Worm (Caenorhabditis elegans) whole organism, L3 larva: Measurements from ENCODE around the gene faxc-2.
A peak's percentile ranks its signal among the peaks of the same experiment; 100 is the strongest.

Experiments used
- R02D3.7 ChIP-seq: fragments of 150-350 bp; optimal IDR thresholded peaks from 2 replicates; lab custom pipeline; 2014; ENCODE audit warnings: missing biosample characterization, missing genetic modification characterization
- ZK546.5 ChIP-seq: sonication (generic microtip); optimal IDR thresholded peaks from 2 replicates; lab custom pipeline; 2017; ENCODE audit warnings: missing biosample characterization, missing genetic modification characterization
- aly-2 ChIP-seq: fragments of 150-350 bp; optimal IDR thresholded peaks from 2 replicates; lab custom pipeline; 2014; ENCODE audit warnings: missing biosample characterization, missing genetic modification characterization
- ceh-16 ChIP-seq: sonication (generic microtip); optimal IDR thresholded peaks from 2 replicates; lab custom pipeline; 2017; ENCODE audit warnings: missing biosample characterization, missing genetic modification characterization
- ceh-28 ChIP-seq: fragments of 150-350 bp; optimal IDR thresholded peaks from 2 replicates; lab custom pipeline; 2014; ENCODE audit warnings: missing biosample characterization, missing genetic modification reagents, missing genetic modification characterization
- ceh-82 ChIP-seq: fragments of 150-350 bp; optimal IDR thresholded peaks from 2 replicates; lab custom pipeline; 2014; ENCODE audit warnings: missing biosample characterization, missing genetic modification characterization
- egl-27 ChIP-seq: sonication (generic microtip); optimal IDR thresholded peaks from 4 replicates; lab custom pipeline; 2017; ENCODE audit warnings: missing biosample characterization, missing genetic modification reagents, missing genetic modification characterization
- egl-5 ChIP-seq: fragments of 150-350 bp; optimal IDR thresholded peaks from 2 replicates; lab custom pipeline; 2017; ENCODE audit warnings: missing biosample characterization, missing genetic modification reagents, missing genetic modification characterization, inconsistent platforms
- elt-2 ChIP-seq: sonication (generic microtip); optimal IDR thresholded peaks from 2 replicates; lab custom pipeline; 2016; ENCODE audit warnings: missing genetic modification reagents, mild to moderate bottlenecking, missing genetic modification characterization, missing compliant biosample characterization
- elt-3 ChIP-seq, 3 experiments: fragments of 150-350 bp in 1 of 3; sonication (generic microtip) in 2 of 3; optimal IDR thresholded peaks; 2 replicates in 2 of 3; 4 replicates in 1 of 3; lab custom pipeline; 2014 to 2017; ENCODE audit warnings: missing biosample characterization in 3 of 3, missing genetic modification characterization in 3 of 3
- eor-1 ChIP-seq, 2 experiments: fragments of 150-350 bp; optimal IDR thresholded peaks; 2 replicates each; lab custom pipeline; 2014 to 2018; ENCODE audit warnings: missing biosample characterization in 2 of 2, missing genetic modification characterization in 2 of 2
- fkh-10 ChIP-seq: sonication (generic microtip); optimal IDR thresholded peaks from 2 replicates; lab custom pipeline; 2017; ENCODE audit warnings: missing biosample characterization, missing genetic modification reagents, missing genetic modification characterization
- fkh-2 ChIP-seq: fragments of 150-350 bp; optimal IDR thresholded peaks from 2 replicates; lab custom pipeline; 2014; ENCODE audit warnings: missing biosample characterization, missing genetic modification reagents, missing genetic modification characterization
- hmg-11 ChIP-seq: sonication (generic microtip); optimal IDR thresholded peaks from 2 replicates; lab custom pipeline; 2016; ENCODE audit warnings: missing genetic modification characterization, missing compliant biosample characterization
- jun-1 ChIP-seq: fragments of 150-350 bp; optimal IDR thresholded peaks from 2 replicates; lab custom pipeline; 2014; ENCODE audit warnings: missing biosample characterization, missing genetic modification reagents, missing genetic modification characterization
- lin-15B ChIP-seq: fragments of 150-350 bp; optimal IDR thresholded peaks from 2 replicates; lab custom pipeline; 2014; ENCODE audit warnings: missing biosample characterization, missing genetic modification characterization
- lin-39 ChIP-seq: fragments of 150-350 bp; optimal IDR thresholded peaks from 2 replicates; lab custom pipeline; 2018; ENCODE audit warnings: missing biosample characterization, missing genetic modification reagents, missing genetic modification characterization
- lsy-12 ChIP-seq: sonication (generic microtip); optimal IDR thresholded peaks from 2 replicates; lab custom pipeline; 2016; ENCODE audit warnings: mild to moderate bottlenecking, missing genetic modification characterization, missing compliant biosample characterization
- mml-1 ChIP-seq: fragments of 150-350 bp; sonication (generic microtip); optimal IDR thresholded peaks from 3 replicates; lab custom pipeline; 2014; ENCODE audit warnings: missing biosample characterization, missing genetic modification characterization
- nfya-1 ChIP-seq: sonication (generic microtip); optimal IDR thresholded peaks from 2 replicates; lab custom pipeline; 2017; ENCODE audit warnings: missing genetic modification characterization, mild to moderate bottlenecking, missing compliant biosample characterization, antibody characterized with exemption, moderate library complexity; ENCODE audit not compliant: insufficient read depth
- nhr-11 ChIP-seq: fragments of 150-350 bp; optimal IDR thresholded peaks from 2 replicates; lab custom pipeline; 2014; ENCODE audit warnings: missing biosample characterization, missing genetic modification characterization
- nhr-12 ChIP-seq: fragments of 150-350 bp; optimal IDR thresholded peaks from 2 replicates; lab custom pipeline; 2014; ENCODE audit warnings: missing biosample characterization, missing genetic modification characterization
- nhr-23 ChIP-seq: fragments of 150-350 bp; optimal IDR thresholded peaks from 2 replicates; lab custom pipeline; 2014; ENCODE audit warnings: missing biosample characterization, missing genetic modification reagents, missing genetic modification characterization
- nhr-25 ChIP-seq: sonication (generic microtip); optimal IDR thresholded peaks from 2 replicates; lab custom pipeline; 2017; ENCODE audit warnings: missing biosample characterization, missing genetic modification characterization
- nhr-28 ChIP-seq: fragments of 150-350 bp; optimal IDR thresholded peaks from 2 replicates; lab custom pipeline; 2014; ENCODE audit warnings: missing biosample characterization, missing genetic modification characterization
- nhr-43 ChIP-seq: sonication (generic microtip); optimal IDR thresholded peaks from 2 replicates; lab custom pipeline; 2016; ENCODE audit warnings: mild to moderate bottlenecking, missing genetic modification characterization, missing compliant biosample characterization; ENCODE audit not compliant: poor library complexity, severe bottlenecking
- nhr-76 ChIP-seq: fragments of 150-350 bp; sonication (generic microtip); optimal IDR thresholded peaks from 5 replicates; lab custom pipeline; 2014; ENCODE audit warnings: missing biosample characterization, missing genetic modification characterization
- pha-4 ChIP-seq: fragments of 150-350 bp; optimal IDR thresholded peaks from 2 replicates; lab custom pipeline; 2014; ENCODE audit warnings: missing biosample characterization, missing genetic modification reagents, missing genetic modification characterization
- pqm-1 ChIP-seq: fragments of 150-350 bp; optimal IDR thresholded peaks from 2 replicates; lab custom pipeline; 2017; ENCODE audit warnings: missing biosample characterization, missing genetic modification characterization, inconsistent platforms
- skn-1 ChIP-seq: fragments of 150-350 bp; optimal IDR thresholded peaks from 2 replicates; lab custom pipeline; 2014; ENCODE audit warnings: missing biosample characterization, missing genetic modification characterization
- snpc-4 ChIP-seq: fragments of 150-350 bp; optimal IDR thresholded peaks from 2 replicates; lab custom pipeline; 2014; ENCODE audit warnings: missing biosample characterization, missing genetic modification characterization
- unc-39 ChIP-seq: sonication (generic microtip); optimal IDR thresholded peaks from 4 replicates; lab custom pipeline; 2017; ENCODE audit warnings: missing biosample characterization, missing genetic modification characterization
- unc-62 ChIP-seq: fragments of 150-350 bp; sonication (generic microtip); optimal IDR thresholded peaks from 4 replicates; lab custom pipeline; 2014; ENCODE audit warnings: missing biosample characterization, missing genetic modification reagents, missing genetic modification characterization
- zag-1 ChIP-seq: fragments of 150-350 bp; optimal IDR thresholded peaks from 2 replicates; lab custom pipeline; 2014; ENCODE audit warnings: missing biosample characterization, missing genetic modification characterization
- ztf-11 ChIP-seq: fragments of 150-350 bp; optimal IDR thresholded peaks from 2 replicates; lab custom pipeline; 2014; ENCODE audit warnings: missing biosample characterization, missing genetic modification characterization

The faxc-2 gene

ce11 chrII:13304339-13304938, 4.7 kb upstream of the faxc-2 start:
- TF ChIP-seq jun-1 (tag; lab: Kevin White, UChicago) (no peak), lsy-12 (tag; lab: Kevin White, UChicago) (no peak), R02D3.7 (no peak), ZK546.5 (tag; lab: Kevin White, UChicago) (no peak), nhr-43 (tag; lab: Kevin White, UChicago) (no peak), nfya-1 (tag; lab: Kevin White, UChicago) (peak; percentile 35), unc-62 (no peak), snpc-4 (tag; lab: Kevin White, UChicago) (no peak), pqm-1 (tag; lab: Kevin White, UChicago) (no peak), ceh-16 (tag; lab: Kevin White, UChicago) (no peak), elt-2 (peak; percentile 3), hmg-11 (tag; lab: Kevin White, UChicago) (no peak), pha-4 (tag; lab: Kevin White, UChicago) (peak; percentile 45), nhr-23 (tag; lab: Kevin White, UChicago) (no peak), egl-27 (tag; lab: Kevin White, UChicago) (no peak), ztf-11 (tag; lab: Kevin White, UChicago) (no peak), skn-1 (tag; lab: Kevin White, UChicago) (no peak), ceh-82 (tag; lab: Kevin White, UChicago) (no peak)
- TF ChIP-seq, all 47 proteins: peak for 3

ce11 chrII:13310230-13310629, 1.1 kb downstream of the faxc-2 start:
- TF ChIP-seq nhr-28 (tag; lab: Kevin White, UChicago) = no peak
- TF ChIP-seq mml-1 (tag; lab: Kevin White, UChicago) = no peak
- TF ChIP-seq nfya-1 (tag; lab: Kevin White, UChicago) = no peak
- no peak for TF ChIP-seq egl-27 (tag; lab: Kevin White, UChicago)
- no peak for TF ChIP-seq elt-3 (tag; optimal IDR thresholded peaks at IDR 0.05; lab: Kevin White, UChicago)
- TF ChIP-seq lin-39 (tag; lab: Kevin White, UChicago) = no peak
- no peak for TF ChIP-seq snpc-4 (tag; lab: Kevin White, UChicago)
- TF ChIP-seq nhr-25 (tag; lab: Kevin White, UChicago) = no peak
- no peak for TF ChIP-seq aly-2 (tag; lab: Kevin White, UChicago)
- no peak for TF ChIP-seq pqm-1 (tag; lab: Kevin White, UChicago)
- no peak for TF ChIP-seq nhr-23 (tag; lab: Kevin White, UChicago)
- TF ChIP-seq, all 47 proteins: peak for 0

ce11 chrII:13315637-13316523, 6.8 kb downstream of the faxc-2 start:
- TF ChIP-seq nhr-76 (tag; lab: Kevin White, UChicago) (no peak), ZK546.5 (tag; lab: Kevin White, UChicago) (no peak), ceh-28 (peak; percentile 100)

- TF ChIP-seq ztf-11 (tag; lab: Kevin White, UChicago) = no peak
- TF ChIP-seq fkh-2 (tag; lab: Kevin White, UChicago) = no peak
- TF ChIP-seq nhr-11 (tag; lab: Kevin White, UChicago) = no peak
- TF ChIP-seq eor-1 (tag; optimal IDR thresholded peaks at IDR 0.05; lab: Kevin White, UChicago) = no peak
- TF ChIP-seq lsy-12 (tag; lab: Kevin White, UChicago) = no peak
- TF ChIP-seq nhr-76 (tag; lab: Kevin White, UChicago) = no peak
- TF ChIP-seq nhr-28 (tag; lab: Kevin White, UChicago) = no peak
- no peak for TF ChIP-seq R02D3.7
- no peak for TF ChIP-seq egl-5 (tag; lab: Kevin White, UChicago)
- TF ChIP-seq lin-15B (tag; lab: Kevin White, UChicago) = no peak
- no peak for TF ChIP-seq pha-4 (tag; lab: Kevin White, UChicago)
- TF ChIP-seq skn-1 (tag; lab: Kevin White, UChicago) = no peak
- TF ChIP-seq nhr-12 (tag; lab: Kevin White, UChicago) = no peak
- TF ChIP-seq aly-2 (tag; lab: Kevin White, UChicago) = no peak
- no peak for TF ChIP-seq zag-1 (tag; lab: Kevin White, UChicago)
- TF ChIP-seq fkh-10 = no peak
- TF ChIP-seq unc-39 = no peak
- no peak for TF ChIP-seq lin-39 (tag; lab: Kevin White, UChicago)
Observed at ce11 chrII:13316630-13317029, 7.5 kb downstream of the faxc-2 start.
